ENCODE assay signal across 1 fruit fly cellular context in genomic region chr3R:14574962-14575717, dm6.
TF ChIP-seq lines count a peak whose summit lies in the region.

No protein-coding gene starts in this region.

TF ChIP-seq in whole organism, embryonic, 481 proteins besides CTCF, POLR2A, EP300 and RAD21 (continued from another document):
- TF ChIP-seq disco-r (GFP tag; optimal IDR thresholded peaks at IDR 0.05; lab: Kevin White, UChicago) (peak; percentile 32), gfzf (GFP tag; optimal IDR thresholded peaks at IDR 0.05; lab: Kevin White, UChicago) (no peak), en (GFP tag; optimal IDR thresholded peaks at IDR 0.05; lab: Kevin White, UChicago) (no peak), CG8290 (GFP tag; optimal IDR thresholded peaks at IDR 0.05; lab: Kevin White, UChicago) (peak; percentile 70), CG8290 (tag; optimal IDR thresholded peaks at IDR 0.05; lab: Kevin White, UChicago) (peak; percentile 14 to 40), NFAT (GFP tag; IDR thresholded peaks at IDR 0.05; lab: Robert Waterston, UW) (no peak), CG9876 (GFP tag; optimal IDR thresholded peaks at IDR 0.05; lab: Kevin White, UChicago) (no peak), CG15269 (tag; optimal IDR thresholded peaks at IDR 0.05; lab: Kevin White, UChicago) (peak; percentile 82), nau (GFP tag; optimal IDR thresholded peaks at IDR 0.05; lab: Kevin White, UChicago) (peak; percentile 38), Ravus (GFP tag; IDR thresholded peaks at IDR 0.05; lab: Robert Waterston, UW) (no peak), Abd-B (GFP tag; optimal IDR thresholded peaks at IDR 0.05; lab: Kevin White, UChicago) (peak; percentile 77), knrl (GFP tag; IDR thresholded peaks at IDR 0.05; lab: Robert Waterston, UW; ENCODE audit: partially characterized antibody) (no peak), zf30C (GFP tag; optimal IDR thresholded peaks at IDR 0.05; lab: Kevin White, UChicago) (no peak), mam (GFP tag; optimal IDR thresholded peaks at IDR 0.05; lab: Kevin White, UChicago) (peak; percentile 59), CG11247 (GFP tag; IDR thresholded peaks at IDR 0.05; lab: Robert Waterston, UW) (peak; percentile 53; the same call in 1 of the 2 replicates), CG7963 (GFP tag; IDR thresholded peaks at IDR 0.05; lab: Robert Waterston, UW; ENCODE audit: partially characterized antibody) (no peak), CG33213 (GFP tag; optimal IDR thresholded peaks at IDR 0.05; lab: Kevin White, UChicago) (peak; percentile 2), Hsf (GFP tag; optimal IDR thresholded peaks at IDR 0.05; lab: Kevin White, UChicago) (peak; percentile 81), CG10321 (GFP tag; IDR thresholded peaks at IDR 0.05; lab: Robert Waterston, UW) (peak; percentile 92), B-H2 (GFP tag; optimal IDR thresholded peaks at IDR 0.05; lab: Kevin White, UChicago) (no peak), bcd (GFP tag; optimal IDR thresholded peaks at IDR 0.05; lab: Kevin White, UChicago) (peak; percentile 76), tap (tag; optimal IDR thresholded peaks at IDR 0.05; lab: Kevin White, UChicago) (peak; percentile 18), Ada2b (GFP tag; IDR thresholded peaks at IDR 0.05; lab: Robert Waterston, UW) (peak; percentile 42; the same call in 1 of the 2 replicates), CG13775 (GFP tag; optimal IDR thresholded peaks at IDR 0.05; lab: Kevin White, UChicago) (peak; percentile 79), CG18011 (GFP tag; optimal IDR thresholded peaks at IDR 0.05; lab: Kevin White, UChicago) (peak; percentile 43), BEAF-32 (GFP tag; optimal IDR thresholded peaks at IDR 0.05; lab: Kevin White, UChicago) (peak; percentile 57), Hr3 (GFP tag; optimal IDR thresholded peaks at IDR 0.05; lab: Kevin White, UChicago) (peak; percentile 78), CG12155 (GFP tag; optimal IDR thresholded peaks at IDR 0.05; lab: Kevin White, UChicago) (peak; percentile 79), Bgb (GFP tag; IDR thresholded peaks at IDR 0.05; lab: Robert Waterston, UW; ENCODE audit: partially characterized antibody) (no peak), CG11456 (GFP tag; IDR thresholded peaks at IDR 0.05; lab: Robert Waterston, UW) (peak; percentile 66; the same call in 2 of the 3 replicates), CG17568 (GFP tag; optimal IDR thresholded peaks at IDR 0.05; lab: Kevin White, UChicago) (no peak), onecut (GFP tag; IDR thresholded peaks at IDR 0.05; lab: Robert Waterston, UW) (peak; percentile 36), CG30431 (GFP tag; optimal IDR thresholded peaks at IDR 0.05; lab: Kevin White, UChicago) (peak; percentile 36), phol (tag; optimal IDR thresholded peaks at IDR 0.05; lab: Kevin White, UChicago) (peak; percentile 85), danr (GFP tag; IDR thresholded peaks at IDR 0.05; lab: Robert Waterston, UW) (0 out of 2 replicates have a peak, but pooled peaks have one; percentile 31), h (optimal IDR thresholded peaks at IDR 0.05; lab: Kevin White, UChicago) (no peak), H2.0 (GFP tag; IDR thresholded peaks at IDR 0.05; lab: Robert Waterston, UW) (peak; percentile 47; the same call in 1 of the 2 replicates), ab (GFP tag; optimal IDR thresholded peaks at IDR 0.05; lab: Kevin White, UChicago) (no peak), chn (GFP tag; optimal IDR thresholded peaks at IDR 0.05; lab: Kevin White, UChicago) (peak; percentile 54), CG1529 (GFP tag; optimal IDR thresholded peaks at IDR 0.05; lab: Kevin White, UChicago) (peak; percentile 44), seq (GFP tag; IDR thresholded peaks at IDR 0.05; lab: Robert Waterston, UW) (no peak), dpn (GFP tag; optimal IDR thresholded peaks at IDR 0.05; lab: Kevin White, UChicago) (peak; percentile 58 to 70), chm (GFP tag; IDR thresholded peaks at IDR 0.05; lab: Robert Waterston, UW) (no peak; the same call in 1 of the 2 replicates), da (GFP tag; optimal IDR thresholded peaks at IDR 0.05; lab: Kevin White, UChicago) (peak; percentile 8), Hmr (GFP tag; optimal IDR thresholded peaks at IDR 0.05; lab: Kevin White, UChicago) (peak; percentile 70), Myb (GFP tag; optimal IDR thresholded peaks at IDR 0.05; lab: Kevin White, UChicago) (no peak), CG12219 (GFP tag; optimal IDR thresholded peaks at IDR 0.05; lab: Kevin White, UChicago) (peak; percentile 44), CG18476 (GFP tag; optimal IDR thresholded peaks at IDR 0.05; lab: Kevin White, UChicago) (peak; percentile 38), tx (GFP tag; optimal IDR thresholded peaks at IDR 0.05; lab: Kevin White, UChicago) (no peak), sqz (GFP tag; optimal IDR thresholded peaks at IDR 0.05; lab: Kevin White, UChicago) (peak; percentile 71), CG1647 (GFP tag; optimal IDR thresholded peaks at IDR 0.05; lab: Kevin White, UChicago) (no peak), CG4404 (GFP tag; IDR thresholded peaks at IDR 0.05; lab: Robert Waterston, UW) (peak; percentile 56), CG6272 (GFP tag; IDR thresholded peaks at IDR 0.05; lab: Robert Waterston, UW) (peak; percentile 62; the same call in 1 of the 2 replicates), CG4820 (GFP tag; optimal IDR thresholded peaks at IDR 0.05; lab: Kevin White, UChicago) (peak; percentile 67), Drgx (GFP tag; IDR thresholded peaks at IDR 0.05; lab: Robert Waterston, UW) (peak; percentile 38), CG1233 (GFP tag; optimal IDR thresholded peaks at IDR 0.05; lab: Kevin White, UChicago) (peak; percentile 80), CG16779 (GFP tag; IDR thresholded peaks at IDR 0.05; lab: Robert Waterston, UW) (no peak), BtbVII (GFP tag; optimal IDR thresholded peaks at IDR 0.05; lab: Kevin White, UChicago) (peak; percentile 31), CG6813 (GFP tag; optimal IDR thresholded peaks at IDR 0.05; lab: Kevin White, UChicago) (peak; percentile 51), ssp (GFP tag; IDR thresholded peaks at IDR 0.05; lab: Robert Waterston, UW) (peak; percentile 53), fd102C (GFP tag; optimal IDR thresholded peaks at IDR 0.05; lab: Kevin White, UChicago) (no peak), CG4854 (GFP tag; optimal IDR thresholded peaks at IDR 0.05; lab: Kevin White, UChicago) (no peak), CG4424 (GFP tag; optimal IDR thresholded peaks at IDR 0.05; lab: Kevin White, UChicago) (peak; percentile 83), CG30403 (GFP tag; optimal IDR thresholded peaks at IDR 0.05; lab: Kevin White, UChicago) (peak; percentile 91), CG11398 (GFP tag; optimal IDR thresholded peaks at IDR 0.05; lab: Kevin White, UChicago) (peak; percentile 13), Jarid2 (GFP tag; optimal IDR thresholded peaks at IDR 0.05; lab: Kevin White, UChicago) (no peak), Dek (tag; optimal IDR thresholded peaks at IDR 0.05; lab: Kevin White, UChicago) (peak; percentile 65), NC2β (GFP tag; optimal IDR thresholded peaks at IDR 0.05; lab: Kevin White, UChicago) (no peak), Sin3A (optimal IDR thresholded peaks at IDR 0.05; lab: Kevin White, UChicago) (peak; percentile 4), CG12391 (tag; optimal IDR thresholded peaks at IDR 0.05; lab: Kevin White, UChicago) (peak; percentile 87), abd-A (tag; optimal IDR thresholded peaks at IDR 0.05; lab: Kevin White, UChicago) (no peak), CG9609 (GFP tag; optimal IDR thresholded peaks at IDR 0.05; lab: Kevin White, UChicago) (peak; percentile 46), mld (GFP tag; IDR thresholded peaks at IDR 0.05; lab: Robert Waterston, UW; ENCODE audit: partially characterized antibody) (no peak), crc (GFP tag; optimal IDR thresholded peaks at IDR 0.05; lab: Kevin White, UChicago) (peak; percentile 7), Kr (GFP tag; optimal IDR thresholded peaks at IDR 0.05; lab: Kevin White, UChicago) (no peak), caup (GFP tag; optimal IDR thresholded peaks at IDR 0.05; lab: Kevin White, UChicago; ENCODE audit: severe bottlenecking) (peak; percentile 65), CG11696 (GFP tag; IDR thresholded peaks at IDR 0.05; lab: Robert Waterston, UW) (no peak), fru (optimal IDR thresholded peaks at IDR 0.05; lab: Kevin White, UChicago) (no peak), p53 (GFP tag; optimal IDR thresholded peaks at IDR 0.05; lab: Kevin White, UChicago) (no peak), HLH4C (GFP tag; IDR thresholded peaks at IDR 0.05; lab: Robert Waterston, UW; ENCODE audit: partially characterized antibody) (no peak), chif (GFP tag; optimal IDR thresholded peaks at IDR 0.05; lab: Kevin White, UChicago) (peak in 1 of 2 experiments; percentile 52), ro (GFP tag; IDR thresholded peaks at IDR 0.05; lab: Robert Waterston, UW) (no peak), CG12744 (GFP tag; optimal IDR thresholded peaks at IDR 0.05; lab: Kevin White, UChicago) (peak; percentile 15), Taf1 (GFP tag; IDR thresholded peaks at IDR 0.05; lab: Robert Waterston, UW) (peak; percentile 36; the same call in 1 of the 2 replicates), otp (GFP tag; IDR thresholded peaks at IDR 0.05; lab: Robert Waterston, UW) (0 out of 3 replicates have a peak, but pooled peaks have one; percentile 17), cg (GFP tag; optimal IDR thresholded peaks at IDR 0.05; lab: Kevin White, UChicago) (no peak), tio (GFP tag; optimal IDR thresholded peaks at IDR 0.05; lab: Kevin White, UChicago) (peak; percentile 72), CG9215 (GFP tag; IDR thresholded peaks at IDR 0.05; lab: Robert Waterston, UW) (peak; percentile 52; the same call in 1 of the 2 replicates), hkb (optimal IDR thresholded peaks at IDR 0.05; lab: Kevin White, UChicago) (no peak), hkb (GFP tag; IDR thresholded peaks at IDR 0.05; lab: Robert Waterston, UW) (no peak), Aef1 (GFP tag; IDR thresholded peaks at IDR 0.05; lab: Robert Waterston, UW) (peak; percentile 43; the same call in 1 of the 3 replicates), crp (GFP tag; optimal IDR thresholded peaks at IDR 0.05; lab: Kevin White, UChicago) (peak in 1 of 2 experiments; percentile 45), CG13287 (GFP tag; IDR thresholded peaks at IDR 0.05; lab: Robert Waterston, UW; ENCODE audit: partially characterized antibody) (no peak), pita (GFP tag; optimal IDR thresholded peaks at IDR 0.05; lab: Kevin White, UChicago) (no peak), CG10209 (GFP tag; optimal IDR thresholded peaks at IDR 0.05; lab: Kevin White, UChicago) (peak; percentile 77), btn (GFP tag; optimal IDR thresholded peaks at IDR 0.05; lab: Kevin White, UChicago) (no peak), CG18262 (tag; optimal IDR thresholded peaks at IDR 0.05; lab: Kevin White, UChicago) (peak; percentile 77), GATAe (GFP tag; conservative IDR thresholded peaks at IDR 0.05; lab: Robert Waterston, UW) (no peak), CG10462 (GFP tag; optimal IDR thresholded peaks at IDR 0.05; lab: Kevin White, UChicago) (peak; percentile 60), CG17361 (GFP tag; IDR thresholded peaks at IDR 0.05; lab: Robert Waterston, UW) (peak; percentile 90), CG8388 (GFP tag; optimal IDR thresholded peaks at IDR 0.05; lab: Kevin White, UChicago) (peak; percentile 75), CG7372 (GFP tag; IDR thresholded peaks at IDR 0.05; lab: Robert Waterston, UW) (0 out of 2 replicates have a peak, but pooled peaks have one; percentile 17), row (GFP tag; IDR thresholded peaks at IDR 0.05; lab: Robert Waterston, UW) (peak; percentile 80), CG10654 (GFP tag; optimal IDR thresholded peaks at IDR 0.05; lab: Kevin White, UChicago) (peak; percentile 57), Dp (GFP tag; optimal IDR thresholded peaks at IDR 0.05; lab: Kevin White, UChicago) (no peak), CG12942 (GFP tag; optimal IDR thresholded peaks at IDR 0.05; lab: Kevin White, UChicago) (peak; percentile 51), pum (GFP tag; optimal IDR thresholded peaks at IDR 0.05; lab: Kevin White, UChicago) (peak; percentile 44), CG12299 (tag; optimal IDR thresholded peaks at IDR 0.05; lab: Kevin White, UChicago) (peak; percentile 20), CG11695 (GFP tag; IDR thresholded peaks at IDR 0.05; lab: Robert Waterston, UW) (peak; percentile 51; the same call in 2 of the 3 replicates), CG8281 (tag; optimal IDR thresholded peaks at IDR 0.05; lab: Kevin White, UChicago) (peak; percentile 39), NfI (GFP tag; optimal IDR thresholded peaks at IDR 0.05; lab: Kevin White, UChicago) (peak; percentile 58), CG7786 (GFP tag; optimal IDR thresholded peaks at IDR 0.05; lab: Kevin White, UChicago) (peak; percentile 58)
